Fruit fly (Drosophila melanogaster) S2 (cell line): Measurements from ENCODE around the gene Lsp1alpha.

Experiments
- CG8478 ChIP-seq: fragments of >200 bp; optimal IDR thresholded peaks from 2 replicates; lab custom pipeline; 2018
- CTCF ChIP-seq, 2 experiments: fragments of >200 bp; optimal IDR thresholded peaks; 2 replicates each; lab custom pipeline; 2018

dm6 chrX:12498101-12498500, 8.0 kb downstream of the Lsp1alpha start:
- TF ChIP-seq CTCF (optimal IDR thresholded peaks at IDR 0.05; lab: Kevin White, UChicago): no peak
- no peak for TF ChIP-seq CG8478 (lab: Kevin White, UChicago)
